Fruit fly (Drosophila melanogaster): ENCODE measurements around the gene CG12746.

CG12746 gene

DNA sequence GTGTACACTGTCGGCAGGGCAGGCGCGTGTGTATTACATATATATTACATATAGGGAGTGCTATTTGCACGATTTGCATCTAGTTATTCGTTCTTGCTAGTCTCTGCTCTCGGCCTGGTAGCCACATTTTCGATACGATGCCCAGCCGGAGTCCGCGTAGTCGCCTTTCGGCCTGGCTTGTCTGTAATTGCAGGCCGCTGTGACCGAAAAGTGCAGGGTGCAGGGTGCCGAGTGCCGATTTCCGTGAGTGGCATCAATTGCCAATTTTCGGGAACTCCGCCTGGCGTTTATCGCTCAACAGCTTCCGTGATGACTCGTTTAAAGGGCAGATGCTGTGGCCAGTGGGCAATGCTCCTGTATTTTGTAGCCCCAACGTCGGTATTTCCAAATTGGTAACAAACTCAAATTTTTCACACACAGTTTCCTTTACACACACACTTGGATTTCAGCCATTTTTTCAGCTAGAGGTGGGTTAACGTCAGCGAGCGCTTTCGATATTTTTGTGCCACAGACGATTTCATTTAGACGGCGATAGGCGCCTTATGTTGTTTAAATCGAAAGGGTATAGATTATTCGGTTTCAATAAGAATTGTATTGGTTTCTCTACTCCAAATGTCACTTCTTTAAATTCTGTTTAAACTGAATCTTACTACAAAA, 23.3 kb downstream of the CG12746 start, which contains the start of gene CG2926 (continued):
- peak; percentile 43; the same call in 1 of the 2 replicates for TF ChIP-seq CG14014 (GFP tag; IDR thresholded peaks at IDR 0.05)
- no peak for TF ChIP-seq odd (GFP tag; optimal IDR thresholded peaks at IDR 0.05)
- TF ChIP-seq CG15269 (tag; optimal IDR thresholded peaks at IDR 0.05): no peak
- TF ChIP-seq vvl (GFP tag; IDR thresholded peaks at IDR 0.05): peak; percentile 51
- peak; percentile 94 for TF ChIP-seq CG5245 (GFP tag; optimal IDR thresholded peaks at IDR 0.05)
- peak; percentile 55 for TF ChIP-seq her (GFP tag; optimal IDR thresholded peaks at IDR 0.05)
- TF ChIP-seq CG32532 (GFP tag; IDR thresholded peaks at IDR 0.05): peak; percentile 64
- peak; percentile 28 for TF ChIP-seq kay (GFP tag; optimal IDR thresholded peaks at IDR 0.05)
- TF ChIP-seq row (GFP tag; IDR thresholded peaks at IDR 0.05): peak; percentile 90
- peak; percentile 59 for TF ChIP-seq sna (GFP tag; IDR thresholded peaks at IDR 0.05; ENCODE audit: partially characterized antibody)
- no peak for TF ChIP-seq CG10959 (GFP tag; IDR thresholded peaks at IDR 0.05)
- peak; percentile 84 for TF ChIP-seq unc-4 (GFP tag; IDR thresholded peaks at IDR 0.05; ENCODE audit: partially characterized antibody)
- TF ChIP-seq CG3838 (GFP tag; optimal IDR thresholded peaks at IDR 0.05): no peak
- TF ChIP-seq luna (GFP tag; optimal IDR thresholded peaks at IDR 0.05): no peak
- peak; percentile 94 for TF ChIP-seq Bgb (GFP tag; IDR thresholded peaks at IDR 0.05; ENCODE audit: partially characterized antibody)
- TF ChIP-seq CoRest (tag; optimal IDR thresholded peaks at IDR 0.05): no peak
- peak; percentile 94 for TF ChIP-seq Opbp (GFP tag; IDR thresholded peaks at IDR 0.05; ENCODE audit: partially characterized antibody)
- TF ChIP-seq prd (optimal IDR thresholded peaks at IDR 0.05): no peak
- peak; percentile 31; the same call in 1 of the 3 replicates for TF ChIP-seq prd (GFP tag; IDR thresholded peaks at IDR 0.05)
- peak; percentile 89 for TF ChIP-seq knrl (GFP tag; IDR thresholded peaks at IDR 0.05; ENCODE audit: partially characterized antibody)
- TF ChIP-seq stc (GFP tag; IDR thresholded peaks at IDR 0.05): 0 out of 2 replicates have a peak, but pooled peaks have one; percentile 9
- TF ChIP-seq insv (GFP tag; optimal IDR thresholded peaks at IDR 0.05): peak in 1 of 2 experiments; percentile 48
- TF ChIP-seq CG5953 (GFP tag; IDR thresholded peaks at IDR 0.05): no peak
- peak; percentile 57 for TF ChIP-seq CG17829 (tag; optimal IDR thresholded peaks at IDR 0.05)
- peak; percentile 35 for TF ChIP-seq CG17912 (GFP tag; optimal IDR thresholded peaks at IDR 0.05)
- peak; percentile 29 for TF ChIP-seq tin (GFP tag; optimal IDR thresholded peaks at IDR 0.05)
- no peak for TF ChIP-seq Oli (tag; optimal IDR thresholded peaks at IDR 0.05)
- TF ChIP-seq sug (tag; optimal IDR thresholded peaks at IDR 0.05): no peak
- TF ChIP-seq CG3847 (GFP tag; IDR thresholded peaks at IDR 0.05): peak; percentile 42; the same call in 1 of the 2 replicates
- 0 out of 2 replicates have a peak, but pooled peaks have one; percentile 18 for TF ChIP-seq CG14441 (GFP tag; IDR thresholded peaks at IDR 0.05)
- TF ChIP-seq Camta (GFP tag; optimal IDR thresholded peaks at IDR 0.05): no peak
- no peak for TF ChIP-seq fd102C (GFP tag; optimal IDR thresholded peaks at IDR 0.05)
- TF ChIP-seq D (optimal IDR thresholded peaks at IDR 0.05): no peak
- no peak for TF ChIP-seq D (GFP tag; optimal IDR thresholded peaks at IDR 0.05)
- no peak for TF ChIP-seq CG8924 (tag; optimal IDR thresholded peaks at IDR 0.05)
- TF ChIP-seq CG18764 (GFP tag; optimal IDR thresholded peaks at IDR 0.05): no peak
- TF ChIP-seq caup (GFP tag; optimal IDR thresholded peaks at IDR 0.05; ENCODE audit: severe bottlenecking): peak; percentile 9
- no peak for TF ChIP-seq Nf-YB (GFP tag; optimal IDR thresholded peaks at IDR 0.05)
- TF ChIP-seq YL-1 (GFP tag; optimal IDR thresholded peaks at IDR 0.05): peak; percentile 86
- TF ChIP-seq Ets65A (GFP tag): peak; percentile 93
- no peak for TF ChIP-seq jumu (GFP tag; optimal IDR thresholded peaks at IDR 0.05)
- TF ChIP-seq amos (GFP tag; IDR thresholded peaks at IDR 0.05; ENCODE audit: partially characterized antibody): peak; percentile 93
- TF ChIP-seq CG9609 (GFP tag; optimal IDR thresholded peaks at IDR 0.05): peak; percentile 44
- TF ChIP-seq tup (GFP tag; optimal IDR thresholded peaks at IDR 0.05): no peak
- no peak for TF ChIP-seq CG2199 (GFP tag; IDR thresholded peaks at IDR 0.05)
- peak; percentile 84 for TF ChIP-seq inv (GFP tag; IDR thresholded peaks at IDR 0.05; ENCODE audit: partially characterized antibody)
- TF ChIP-seq Optix (GFP tag; IDR thresholded peaks at IDR 0.05): 0 out of 3 replicates have a peak, but pooled peaks have one; percentile 20
- no peak for TF ChIP-seq CG6765 (GFP tag; optimal IDR thresholded peaks at IDR 0.05)
- TF ChIP-seq CG10209 (GFP tag; optimal IDR thresholded peaks at IDR 0.05): no peak
- TF ChIP-seq Ssrp (tag; optimal IDR thresholded peaks at IDR 0.05): no peak

Measured in whole organism, embryonic.